Fruit fly (Drosophila melanogaster) whole organism, embryonic: ENCODE data around the gene Swip-1.

ENCODE experiments used
- Adf1 ChIP-seq: fragments of 200-800 bp; sonication (Bioruptor generic); IDR thresholded peaks from 2 replicates; pipeline ENCODE4 v1.3.6; 2022; ENCODE audit warnings: missing biosample characterization, missing genetic modification characterization
- BtbVII ChIP-seq: fragments of 200-800 bp; sonication (Bioruptor generic); optimal IDR thresholded peaks from 3 replicates; lab custom pipeline; 2017; ENCODE audit warnings: missing biosample characterization, mild to moderate bottlenecking, missing genetic modification characterization
- CG10959 ChIP-seq: fragments of 200-800 bp; sonication (Bioruptor generic); IDR thresholded peaks from 2 replicates; pipeline ENCODE4 v1.3.6; 2022; ENCODE audit warnings: missing biosample characterization, missing genetic modification characterization
- CG11398 ChIP-seq: fragments of 200-800 bp; sonication (Bioruptor generic); optimal IDR thresholded peaks from 2 replicates; lab custom pipeline; 2016; ENCODE audit warnings: missing biosample characterization, missing genetic modification characterization
- CG11456 ChIP-seq: fragments of 200-800 bp; sonication (Bioruptor generic); IDR thresholded peaks from 3 replicates; pipeline ENCODE4 v1.3.6; 2022; ENCODE audit warnings: missing biosample characterization, missing genetic modification characterization
- CG11695 ChIP-seq: fragments of 200-800 bp; sonication (Bioruptor generic); IDR thresholded peaks from 3 replicates; pipeline ENCODE4 v1.3.6; 2022; ENCODE audit warnings: missing biosample characterization, missing genetic modification characterization
- CG12219 ChIP-seq: fragments of 200-800 bp; sonication (Bioruptor generic); optimal IDR thresholded peaks from 3 replicates; lab custom pipeline; 2018; ENCODE audit warnings: missing biosample characterization, mild to moderate bottlenecking, missing genetic modification characterization
- CG13287 ChIP-seq: fragments of 200-800 bp; sonication (Bioruptor generic); IDR thresholded peaks from 2 replicates; pipeline ENCODE4 v1.3.6; 2022; ENCODE audit warnings: missing biosample characterization, missing genetic modification characterization; ENCODE audit not compliant: partially characterized antibody
- CG13296 ChIP-seq: fragments of 200-800 bp; sonication (Bioruptor generic); optimal IDR thresholded peaks from 3 replicates; lab custom pipeline; 2018; ENCODE audit warnings: missing biosample characterization, mild to moderate bottlenecking, missing genetic modification characterization
- CG14014 ChIP-seq: fragments of 200-800 bp; sonication (Bioruptor generic); IDR thresholded peaks from 2 replicates; pipeline ENCODE4 v1.3.6; 2022; ENCODE audit warnings: missing biosample characterization, missing genetic modification characterization
- CG15073 ChIP-seq: fragments of 200-800 bp; sonication (Bioruptor generic); optimal IDR thresholded peaks from 2 replicates; lab custom pipeline; 2016; ENCODE audit warnings: missing biosample characterization, missing genetic modification characterization
- CG2129 ChIP-seq: fragments of 200-800 bp; sonication (Bioruptor generic); IDR thresholded peaks from 2 replicates; pipeline ENCODE4 v1.3.6; 2022; ENCODE audit warnings: missing biosample characterization, missing genetic modification characterization; ENCODE audit not compliant: partially characterized antibody
- CG2199 ChIP-seq: fragments of 200-800 bp; sonication (Bioruptor generic); IDR thresholded peaks from 3 replicates; pipeline ENCODE4 v1.3.6; 2022; ENCODE audit warnings: missing biosample characterization, missing genetic modification characterization
- CG2712 ChIP-seq: fragments of 200-800 bp; optimal IDR thresholded peaks from 3 replicates; lab custom pipeline; 2019; ENCODE audit warnings: missing biosample characterization, mild to moderate bottlenecking, missing genetic modification characterization, moderate library complexity
- CG31441 ChIP-seq: fragments of 200-800 bp; sonication (Bioruptor generic); IDR thresholded peaks from 2 replicates; pipeline ENCODE4 v1.3.6; 2022; ENCODE audit warnings: missing biosample characterization, missing genetic modification characterization
- CG34376 ChIP-seq: fragments of 200-800 bp; sonication (Bioruptor generic); optimal IDR thresholded peaks from 2 replicates; lab custom pipeline; 2018; ENCODE audit warnings: missing biosample characterization, mild to moderate bottlenecking, missing genetic modification characterization
- CG4854 ChIP-seq: fragments of 200-800 bp; sonication (Bioruptor generic); optimal IDR thresholded peaks from 2 replicates; lab custom pipeline; 2016; ENCODE audit warnings: missing biosample characterization, missing genetic modification characterization, inconsistent platforms
- CG6791 ChIP-seq: fragments of 200-800 bp; sonication (Bioruptor generic); IDR thresholded peaks from 3 replicates; pipeline ENCODE4 v1.3.6; 2022; ENCODE audit warnings: missing biosample characterization, missing genetic modification characterization; ENCODE audit not compliant: partially characterized antibody
- CG6854 ChIP-seq: fragments of 200-800 bp; sonication (Bioruptor generic); optimal IDR thresholded peaks from 3 replicates; lab custom pipeline; 2017; ENCODE audit warnings: missing biosample characterization, mild to moderate bottlenecking, missing genetic modification characterization
- CG8281 ChIP-seq: fragments of 200-800 bp; sonication (Bioruptor generic); optimal IDR thresholded peaks from 2 replicates; lab custom pipeline; 2018; ENCODE audit warnings: missing biosample characterization, mild to moderate bottlenecking, missing genetic modification characterization, moderate library complexity
- CG8290 ChIP-seq, 3 experiments: fragments of 200-800 bp; sonication (Bioruptor generic); optimal IDR thresholded peaks; 2 replicates each; lab custom pipeline; 2016 to 2019; ENCODE audit warnings: missing biosample characterization in 3 of 3, missing genetic modification characterization in 3 of 3, mild to moderate bottlenecking in 2 of 3, moderate library complexity in 1 of 3
- CoRest ChIP-seq: fragments of 200-800 bp; sonication (Bioruptor generic); optimal IDR thresholded peaks from 3 replicates; lab custom pipeline; 2018; ENCODE audit warnings: missing biosample characterization, mild to moderate bottlenecking, missing genetic modification characterization, moderate library complexity
- Dad ChIP-seq: fragments of 200-800 bp; sonication (Bioruptor generic); optimal IDR thresholded peaks from 3 replicates; lab custom pipeline; 2016; ENCODE audit warnings: missing biosample characterization, missing genetic modification characterization
- Dbx ChIP-seq: fragments of 200-800 bp; sonication (Bioruptor generic); IDR thresholded peaks from 3 replicates; pipeline ENCODE4 v1.3.6; 2022; ENCODE audit warnings: missing biosample characterization, missing genetic modification characterization
- Ets97D ChIP-seq: fragments of 200-800 bp; sonication (Bioruptor generic); optimal IDR thresholded peaks from 3 replicates; lab custom pipeline; 2016; ENCODE audit warnings: missing biosample characterization, missing genetic modification characterization
- Fer2 ChIP-seq: fragments of 200-800 bp; sonication (Bioruptor generic); optimal IDR thresholded peaks from 2 replicates; lab custom pipeline; 2018; ENCODE audit warnings: missing biosample characterization, mild to moderate bottlenecking, missing genetic modification characterization, moderate library complexity
- H15 ChIP-seq: fragments of 200-800 bp; sonication (Bioruptor generic); IDR thresholded peaks from 3 replicates; pipeline ENCODE4 v1.3.6; 2022; ENCODE audit warnings: missing biosample characterization, missing genetic modification characterization
- Jarid2 ChIP-seq: fragments of 200-800 bp; sonication (Bioruptor generic); optimal IDR thresholded peaks from 3 replicates; lab custom pipeline; 2017; ENCODE audit warnings: mild to moderate bottlenecking, missing biosample characterization, missing genetic modification reagents, missing genetic modification characterization
- Mrtf ChIP-seq: fragments of 200-800 bp; sonication (Bioruptor generic); IDR thresholded peaks from 3 replicates; pipeline ENCODE4 v1.3.6; 2022; ENCODE audit warnings: missing biosample characterization, missing genetic modification characterization
- Stat92E ChIP-seq, 3 experiments: fragments of >200 bp in 2 of 3; fragments of 200-800 bp in 1 of 3; sonication (Bioruptor generic) in 1 of 3; optimal IDR thresholded peaks; 2 replicates each; lab custom pipeline; 2017 to 2019; ENCODE audit warnings: missing biosample characterization in 3 of 3, missing genetic modification characterization in 3 of 3, mild to moderate bottlenecking in 1 of 3, moderate library complexity in 1 of 3
- Tbp ChIP-seq: fragments of >200 bp; optimal IDR thresholded peaks from 2 replicates; lab custom pipeline; 2018; ENCODE audit warnings: missing biosample characterization, missing genetic modification characterization
- abd-A ChIP-seq: fragments of 200-800 bp; sonication (Bioruptor generic); optimal IDR thresholded peaks from 3 replicates; lab custom pipeline; 2019; ENCODE audit warnings: missing biosample characterization, mild to moderate bottlenecking, missing genetic modification characterization, moderate library complexity
- amos ChIP-seq: fragments of 200-800 bp; sonication (Bioruptor generic); IDR thresholded peaks from 2 replicates; pipeline ENCODE4 v1.3.6; 2022; ENCODE audit warnings: missing biosample characterization, missing genetic modification characterization; ENCODE audit not compliant: partially characterized antibody
- caup ChIP-seq: fragments of 200-800 bp; sonication (Bioruptor generic); optimal IDR thresholded peaks from 3 replicates; lab custom pipeline; 2017; ENCODE audit warnings: missing biosample characterization, mild to moderate bottlenecking, missing genetic modification characterization, moderate library complexity; ENCODE audit not compliant: severe bottlenecking
- chinmo ChIP-seq: fragments of 200-800 bp; sonication (Bioruptor generic); IDR thresholded peaks from 4 replicates; pipeline ENCODE4 v1.3.6; 2022; ENCODE audit warnings: missing biosample characterization, missing genetic modification characterization; ENCODE audit not compliant: partially characterized antibody
- crp ChIP-seq, 2 experiments: fragments of 200-800 bp; sonication (Bioruptor generic); optimal IDR thresholded peaks; 2 replicates in 1 of 2; 3 replicates in 1 of 2; lab custom pipeline; 2017; ENCODE audit warnings: missing biosample characterization in 2 of 2, missing genetic modification characterization in 2 of 2, mild to moderate bottlenecking in 1 of 2, moderate library complexity in 1 of 2
- cwo ChIP-seq: fragments of 200-800 bp; sonication (Bioruptor generic); optimal IDR thresholded peaks from 3 replicates; lab custom pipeline; 2017; ENCODE audit warnings: missing biosample characterization, missing genetic modification characterization, mild to moderate bottlenecking, moderate library complexity, missing genetic modification reagents
- ftz-f1 ChIP-seq: fragments of 200-800 bp; sonication (Bioruptor generic); optimal IDR thresholded peaks from 2 replicates; lab custom pipeline; 2016; ENCODE audit warnings: missing biosample characterization, missing genetic modification characterization
- hkb ChIP-seq, 2 experiments: fragments of 200-800 bp in 1 of 2; fragments of >200 bp in 1 of 2; sonication (Bioruptor generic) in 1 of 2; IDR thresholded peaks in 1 of 2; optimal IDR thresholded peaks in 1 of 2; 2 replicates each; pipeline versions ENCODE4 v1.3.6 to Lab custom; 2017 to 2022; ENCODE audit warnings: missing biosample characterization in 1 of 2, missing genetic modification characterization in 1 of 2
- mirr ChIP-seq: fragments of 200-800 bp; sonication (Bioruptor generic); optimal IDR thresholded peaks from 3 replicates; lab custom pipeline; 2018; ENCODE audit warnings: missing biosample characterization, mild to moderate bottlenecking, missing genetic modification characterization
- pfk ChIP-seq: fragments of 200-800 bp; sonication (Bioruptor generic); optimal IDR thresholded peaks from 2 replicates; lab custom pipeline; 2018; ENCODE audit warnings: missing biosample characterization, mild to moderate bottlenecking, missing genetic modification characterization, moderate library complexity
- rib ChIP-seq: fragments of 200-800 bp; sonication (Bioruptor generic); IDR thresholded peaks from 2 replicates; pipeline ENCODE4 v1.3.6; 2022; ENCODE audit warnings: missing biosample characterization, missing genetic modification characterization
- sug ChIP-seq: fragments of 200-800 bp; optimal IDR thresholded peaks from 2 replicates; lab custom pipeline; 2019; ENCODE audit warnings: missing biosample characterization, mild to moderate bottlenecking, missing genetic modification characterization, moderate library complexity
- tna ChIP-seq: fragments of 200-800 bp; sonication (Bioruptor generic); IDR thresholded peaks from 2 replicates; pipeline ENCODE4 v1.3.6; 2022; ENCODE audit warnings: missing biosample characterization, missing genetic modification characterization; ENCODE audit not compliant: partially characterized antibody
- twi ChIP-seq: fragments of 200-800 bp; optimal IDR thresholded peaks from 2 replicates; lab custom pipeline; 2019; ENCODE audit warnings: missing biosample characterization, mild to moderate bottlenecking, missing genetic modification characterization, moderate library complexity
- vvl ChIP-seq: fragments of 200-800 bp; sonication (Bioruptor generic); IDR thresholded peaks from 2 replicates; pipeline ENCODE4 v1.3.6; 2022; ENCODE audit warnings: missing biosample characterization, missing genetic modification characterization

Swip-1 gene

DNA sequence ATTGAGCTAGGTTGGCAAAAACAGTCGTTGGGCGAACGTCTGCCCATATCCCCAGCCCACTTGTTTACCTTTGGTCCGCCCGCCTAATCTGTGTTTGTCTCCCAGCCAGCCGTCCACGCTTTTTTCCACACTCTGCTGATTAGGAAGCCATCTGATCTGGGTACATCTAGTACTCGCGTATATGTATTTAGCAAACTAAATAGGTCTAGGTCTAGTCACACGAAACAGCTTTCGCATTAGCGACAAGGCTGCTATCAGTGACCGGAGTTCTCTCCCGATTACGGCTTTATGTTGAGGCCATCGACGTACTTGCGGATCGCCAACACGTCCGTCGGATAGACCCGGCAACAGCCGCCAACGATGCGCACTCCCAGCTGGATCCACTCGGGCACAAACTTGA is 31.4 kb downstream of the Swip-1 start (continued):
- TF ChIP-seq Dad (GFP tag; lab: Kevin White, UChicago) = no peak
- TF ChIP-seq cwo (GFP tag; lab: Kevin White, UChicago) = peak; percentile 19
- TF ChIP-seq BtbVII (GFP tag; lab: Kevin White, UChicago) = no peak
- peak; percentile 86 for TF ChIP-seq CG34376 (GFP tag; lab: Kevin White, UChicago)
- no peak for TF ChIP-seq Adf1 (GFP tag; lab: Robert Waterston, UW)
- no peak for TF ChIP-seq CG11695 (GFP tag; lab: Robert Waterston, UW)
- TF ChIP-seq CG11398 (GFP tag; lab: Kevin White, UChicago) = no peak
- TF ChIP-seq CoRest (tag; lab: Kevin White, UChicago) = no peak
- no peak for TF ChIP-seq CG13296 (GFP tag; lab: Kevin White, UChicago)
- TF ChIP-seq CG6854 (GFP tag; lab: Kevin White, UChicago) = no peak
- TF ChIP-seq CG4854 (GFP tag; lab: Kevin White, UChicago) = no peak

DNA sequence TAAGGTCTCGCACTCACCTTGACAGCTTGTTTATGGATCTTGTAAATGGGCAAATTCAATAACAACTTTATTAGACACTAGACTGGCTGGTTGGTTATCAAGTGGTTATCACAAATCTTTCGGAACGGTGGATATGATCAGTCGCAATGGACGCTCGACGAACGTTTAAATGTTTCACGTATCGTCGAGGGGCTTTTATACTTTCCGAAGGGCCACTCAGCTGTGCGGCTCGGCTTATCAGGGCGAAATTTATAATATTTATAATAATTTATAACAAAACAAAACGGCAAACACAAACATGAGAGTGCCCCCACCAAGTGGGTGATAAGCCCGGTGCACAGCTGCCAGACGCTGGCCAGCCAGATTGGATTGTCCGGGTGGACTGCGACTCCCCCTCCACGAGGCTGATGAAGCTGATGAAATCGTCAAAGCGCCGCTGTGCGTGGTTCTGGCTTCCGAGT is 32.8 kb downstream of the Swip-1 start, which contains the start of gene CG10621:
CG10621 (minus strand) TSS at position 177 of the 461 bp plus-strand sequence.
- TF ChIP-seq CG8281 (no peak), Mrtf (no peak), vvl (no peak), CG15073 (GFP tag; lab: Kevin White, UChicago) (no peak), CG34376 (GFP tag; lab: Kevin White, UChicago) (peak; percentile 99), mirr (GFP tag; lab: Kevin White, UChicago) (peak; percentile 95), Dbx (GFP tag; lab: Robert Waterston, UW) (peak; percentile 34; the same call in 1 of the 3 replicates), Ets97D (GFP tag; lab: Kevin White, UChicago) (no peak), CG12219 (GFP tag; lab: Kevin White, UChicago) (no peak), CG8290 (GFP tag; optimal IDR thresholded peaks at IDR 0.05; lab: Kevin White, UChicago) (no peak), CG8290 (tag; optimal IDR thresholded peaks at IDR 0.05; lab: Kevin White, UChicago) (peak in 1 of 2 experiments; percentile 65), chinmo (peak; percentile 94; the same call in 3 of the 4 replicates), caup (peak; percentile 33), CG2199 (GFP tag; lab: Robert Waterston, UW) (no peak), CG10959 (GFP tag; lab: Robert Waterston, UW) (no peak), CG13287 (GFP tag; lab: Robert Waterston, UW) (peak; percentile 29; the same call in 1 of the 2 replicates), abd-A (tag; lab: Kevin White, UChicago) (no peak), crp (GFP tag; optimal IDR thresholded peaks at IDR 0.05; lab: Kevin White, UChicago) (peak in 1 of 2 experiments; percentile 50), hkb (optimal IDR thresholded peaks at IDR 0.05; lab: Kevin White, UChicago) (no peak), hkb (GFP tag; IDR thresholded peaks at IDR 0.05; lab: Robert Waterston, UW) (no peak), rib (GFP tag; lab: Robert Waterston, UW) (peak; percentile 28; the same call in 1 of the 2 replicates), pfk (GFP tag; lab: Kevin White, UChicago) (peak; percentile 37), CG31441 (no peak), CG14014 (GFP tag; lab: Robert Waterston, UW) (no peak), ftz-f1 (peak; percentile 74), Stat92E (GFP tag; optimal IDR thresholded peaks at IDR 0.05; lab: Kevin White, UChicago) (no peak), Fer2 (tag; lab: Kevin White, UChicago) (no peak), CG11456 (GFP tag; lab: Robert Waterston, UW) (0 out of 3 replicates have a peak, but pooled peaks have one; percentile 8), tna (GFP tag; lab: Robert Waterston, UW) (no peak), amos (GFP tag; lab: Robert Waterston, UW) (peak; percentile 21; the same call in 1 of the 2 replicates), twi (tag; lab: Kevin White, UChicago) (no peak), CG2712 (tag; lab: Kevin White, UChicago) (no peak), Tbp (no peak), CG6791 (GFP tag; lab: Robert Waterston, UW) (no peak), Jarid2 (GFP tag; lab: Kevin White, UChicago) (peak; percentile 13), sug (tag; lab: Kevin White, UChicago) (peak; percentile 97), CG2129 (GFP tag; lab: Robert Waterston, UW) (no peak), H15 (GFP tag; lab: Robert Waterston, UW) (no peak)
